Worm (Caenorhabditis elegans): ENCODE measurements around the gene let-767.

DNA sequence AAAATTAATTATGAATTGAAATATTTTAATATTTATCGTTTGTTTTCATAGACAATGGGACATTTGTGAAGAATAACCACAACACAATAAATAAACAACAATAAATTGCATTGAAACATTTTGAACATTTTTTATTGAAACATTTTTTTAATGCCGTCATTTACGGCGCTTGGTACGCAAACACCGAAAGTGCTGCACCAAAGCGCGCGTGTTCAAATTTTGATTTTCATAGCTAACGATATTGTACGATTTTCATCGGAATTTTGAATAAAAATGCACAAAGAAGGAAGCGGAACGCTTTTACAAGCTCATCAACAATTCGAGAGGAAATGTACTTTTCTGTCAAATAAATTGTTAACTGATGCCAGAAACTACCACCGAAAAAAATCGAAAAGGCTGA is 36.0 kb downstream of the let-767 start:
- no peak for TF ChIP-seq nfya-1 (tag; optimal IDR thresholded peaks at IDR 0.05)
- TF ChIP-seq ama-1 (optimal IDR thresholded peaks at IDR 0.05), result no peak
